Worm (Caenorhabditis elegans) whole organism, young adult: ENCODE results near the gene T25E12.6.

ENCODE experiments used
- B0035.1 ChIP-seq: sonication (generic microtip); optimal IDR thresholded peaks from 2 replicates; lab custom pipeline; 2016; ENCODE audit warnings: missing genetic modification characterization, mild to moderate bottlenecking, missing compliant biosample characterization, missing genotype, missing genetic modification reagents
- C06A6.2 ChIP-seq: fragments of 200-800 bp; sonication (Bioruptor generic); conservative IDR thresholded peaks from 2 replicates; pipeline ENCODE4 v1.3.6; 2022; ENCODE audit warnings: missing genetic modification characterization, missing compliant biosample characterization
- C17E4.6 ChIP-seq: fragments of 200-800 bp; sonication (Bioruptor generic); IDR thresholded peaks from 2 replicates; pipeline ENCODE4 v1.3.6; 2022; ENCODE audit warnings: missing genetic modification reagents, missing genetic modification characterization, missing compliant biosample characterization
- F39B2.1 ChIP-seq: fragments of 200-800 bp; sonication (Bioruptor generic); IDR thresholded peaks from 2 replicates; pipeline ENCODE4 v1.3.6; 2022; ENCODE audit warnings: missing genetic modification reagents, missing genetic modification characterization, missing compliant biosample characterization
- K11D2.4 ChIP-seq: fragments of 200-800 bp; sonication (Bioruptor generic); IDR thresholded peaks from 2 replicates; pipeline ENCODE4 v1.3.6; 2022; ENCODE audit warnings: missing genetic modification reagents, missing genetic modification characterization, missing compliant biosample characterization
- Y53G8AR.9 ChIP-seq: fragments of 200-800 bp; sonication (Bioruptor generic); conservative IDR thresholded peaks from 2 replicates; pipeline ENCODE4 v1.3.6; 2022; ENCODE audit warnings: missing genetic modification reagents, missing genetic modification characterization, missing compliant biosample characterization
- Y67H2A.10 ChIP-seq: fragments of 200-800 bp; sonication (Bioruptor generic); conservative IDR thresholded peaks from 2 replicates; pipeline ENCODE4 v1.3.6; 2022; ENCODE audit warnings: missing genetic modification reagents, missing genetic modification characterization, missing compliant biosample characterization
- ZK185.1 ChIP-seq: sonication (generic microtip); optimal IDR thresholded peaks from 2 replicates; lab custom pipeline; 2016; ENCODE audit warnings: mild to moderate bottlenecking, missing genetic modification characterization, missing compliant biosample characterization; ENCODE audit not compliant: poor library complexity, severe bottlenecking
- akir-1 ChIP-seq: fragments of 200-800 bp; sonication (Bioruptor generic); optimal IDR thresholded peaks from 2 replicates; lab custom pipeline; 2018; ENCODE audit warnings: mild to moderate bottlenecking, missing genetic modification characterization, moderate library complexity, missing compliant biosample characterization
- ama-1 ChIP-seq, 3 experiments: fragments of 150-350 bp in 1 of 3; sonication (generic microtip) in 2 of 3; optimal IDR thresholded peaks; 2 replicates each; lab custom pipeline; 2014 to 2018; ENCODE audit warnings: missing biosample characterization in 2 of 3, missing genetic modification characterization in 2 of 3, missing genetic modification reagents in 2 of 3
- aptf-3 ChIP-seq: fragments of 200-800 bp; sonication (Bioruptor generic); IDR thresholded peaks from 2 replicates; pipeline ENCODE4 v1.3.6; 2022; ENCODE audit warnings: missing genetic modification characterization, missing compliant biosample characterization
- atf-7 ChIP-seq: sonication (generic microtip); optimal IDR thresholded peaks from 2 replicates; lab custom pipeline; 2017; ENCODE audit warnings: mild to moderate bottlenecking, missing genetic modification characterization, missing compliant biosample characterization
- attf-5 ChIP-seq: fragments of 200-800 bp; sonication (Bioruptor generic); optimal IDR thresholded peaks from 2 replicates; lab custom pipeline; 2018; ENCODE audit warnings: mild to moderate bottlenecking, missing genetic modification characterization, missing compliant biosample characterization
- cebp-1 ChIP-seq, 2 experiments: fragments of 200-800 bp in 1 of 2; sonication (Bioruptor generic) in 1 of 2; sonication (generic microtip) in 1 of 2; IDR thresholded peaks in 1 of 2; optimal IDR thresholded peaks in 1 of 2; 2 replicates each; pipeline versions ENCODE4 v1.3.6 to Lab custom; 2017 to 2022; ENCODE audit warnings: missing compliant biosample characterization in 2 of 2, missing genetic modification characterization in 2 of 2, mild to moderate bottlenecking in 1 of 2, missing genetic modification reagents in 1 of 2, moderate library complexity in 1 of 2
- ceh-27 ChIP-seq: fragments of 200-800 bp; sonication (Bioruptor generic); optimal IDR thresholded peaks from 2 replicates; lab custom pipeline; 2018; ENCODE audit warnings: mild to moderate bottlenecking, missing genetic modification characterization, moderate library complexity, missing compliant biosample characterization
- ceh-40 ChIP-seq: fragments of 200-800 bp; sonication (Bioruptor generic); IDR thresholded peaks from 2 replicates; pipeline ENCODE4 v1.3.6; 2022; ENCODE audit warnings: missing genetic modification characterization, missing compliant biosample characterization
- ceh-58 ChIP-seq: fragments of 200-800 bp; sonication (Bioruptor generic); IDR thresholded peaks from 2 replicates; pipeline ENCODE4 v1.3.6; 2022; ENCODE audit warnings: missing genetic modification characterization, missing compliant biosample characterization
- ceh-79 ChIP-seq: sonication (generic microtip); optimal IDR thresholded peaks from 2 replicates; lab custom pipeline; 2017; ENCODE audit warnings: mild to moderate bottlenecking, missing genetic modification characterization, missing compliant biosample characterization
- ceh-91 ChIP-seq: fragments of 200-800 bp; sonication (Bioruptor generic); IDR thresholded peaks from 2 replicates; pipeline ENCODE4 v1.3.6; 2022; ENCODE audit warnings: missing genetic modification reagents, missing genetic modification characterization, missing compliant biosample characterization
- dpff-1 ChIP-seq: sonication (generic microtip); optimal IDR thresholded peaks from 2 replicates; lab custom pipeline; 2017; ENCODE audit warnings: mild to moderate bottlenecking, missing genetic modification characterization, missing compliant biosample characterization
- hlh-12 ChIP-seq: sonication (generic microtip); optimal IDR thresholded peaks from 2 replicates; lab custom pipeline; 2016; ENCODE audit warnings: missing genetic modification characterization, missing compliant biosample characterization
- hmg-20 ChIP-seq: fragments of 200-800 bp; sonication (Bioruptor generic); IDR thresholded peaks from 2 replicates; pipeline ENCODE4 v1.3.6; 2022; ENCODE audit warnings: missing genetic modification reagents, missing genetic modification characterization, missing compliant biosample characterization
- let-607 ChIP-seq, 2 experiments: fragments of 200-800 bp in 1 of 2; sonication (Bioruptor generic) in 1 of 2; sonication (generic microtip) in 1 of 2; optimal IDR thresholded peaks; 2 replicates each; lab custom pipeline; 2016 to 2018; ENCODE audit warnings: mild to moderate bottlenecking in 2 of 2, missing compliant biosample characterization in 2 of 2, missing genetic modification characterization in 2 of 2, moderate library complexity in 2 of 2, missing genotype in 1 of 2
- lin-35 ChIP-seq, 3 experiments: fragments of 150-350 bp in 2 of 3; sonication (generic microtip) in 1 of 3; optimal IDR thresholded peaks; 2 replicates each; lab custom pipeline; 2014 to 2018; ENCODE audit warnings: missing biosample characterization in 3 of 3, missing genetic modification characterization in 3 of 3, missing genetic modification reagents in 3 of 3
- lsy-27 ChIP-seq: sonication (generic microtip); optimal IDR thresholded peaks from 2 replicates; lab custom pipeline; 2017; ENCODE audit warnings: missing genetic modification characterization, mild to moderate bottlenecking, missing compliant biosample characterization, antibody characterized with exemption, missing genotype, borderline replicate concordance; ENCODE audit not compliant: insufficient read depth
- mel-28 ChIP-seq: sonication (generic microtip); optimal IDR thresholded peaks from 2 replicates; lab custom pipeline; 2016; ENCODE audit warnings: borderline replicate concordance, mild to moderate bottlenecking, missing genetic modification characterization, missing compliant biosample characterization
- nhr-80 ChIP-seq: sonication (generic microtip); optimal IDR thresholded peaks from 2 replicates; lab custom pipeline; 2016; ENCODE audit warnings: missing genetic modification characterization, missing compliant biosample characterization
- nhr-90 ChIP-seq: sonication (generic microtip); optimal IDR thresholded peaks from 2 replicates; lab custom pipeline; 2016; ENCODE audit warnings: missing genotype, mild to moderate bottlenecking, missing genetic modification characterization, missing compliant biosample characterization
- rec-8 ChIP-seq, 2 experiments: sonication (generic microtip); optimal IDR thresholded peaks; 2 replicates each; lab custom pipeline; 2016; ENCODE audit warnings: mild to moderate bottlenecking in 2 of 2, missing genetic modification characterization in 2 of 2, missing genetic modification reagents in 2 of 2, missing genotype in 2 of 2, missing biosample characterization in 1 of 2, missing compliant biosample characterization in 1 of 2, moderate library complexity in 1 of 2
- sea-2 ChIP-seq: fragments of 200-800 bp; sonication (Bioruptor generic); IDR thresholded peaks from 2 replicates; pipeline ENCODE4 v1.3.6; 2022; ENCODE audit warnings: missing genetic modification characterization, missing compliant biosample characterization
- snpc-4 ChIP-seq, 5 experiments: fragments of 150-350 bp in 1 of 5; sonication (generic microtip) in 4 of 5; optimal IDR thresholded peaks; 2 replicates each; lab custom pipeline; 2014 to 2018; ENCODE audit warnings: missing genetic modification characterization in 5 of 5, missing biosample characterization in 3 of 5, antibody characterized with exemption in 2 of 5, mild to moderate bottlenecking in 2 of 5, missing compliant biosample characterization in 2 of 5, missing genotype in 2 of 5, moderate library complexity in 2 of 5, missing genetic modification reagents in 1 of 5
- tbx-9 ChIP-seq: sonication (generic microtip); optimal IDR thresholded peaks from 2 replicates; lab custom pipeline; 2016; ENCODE audit warnings: borderline replicate concordance, missing genetic modification characterization, inconsistent platforms, missing compliant biosample characterization
- unc-130 ChIP-seq: sonication (generic microtip); optimal IDR thresholded peaks from 2 replicates; lab custom pipeline; 2016; ENCODE audit warnings: missing genetic modification reagents, missing genetic modification characterization, missing compliant biosample characterization
- zim-3 ChIP-seq: sonication (generic microtip); optimal IDR thresholded peaks from 2 replicates; lab custom pipeline; 2017; ENCODE audit warnings: mild to moderate bottlenecking, missing genetic modification characterization, moderate library complexity, missing compliant biosample characterization
- ztf-18 ChIP-seq: sonication (generic microtip); optimal IDR thresholded peaks from 2 replicates; lab custom pipeline; 2016; ENCODE audit warnings: missing genotype, mild to moderate bottlenecking, missing genetic modification characterization, missing compliant biosample characterization
- ztf-28 ChIP-seq: fragments of 200-800 bp; sonication (Bioruptor generic); IDR thresholded peaks from 2 replicates; pipeline ENCODE4 v1.3.6; 2022; ENCODE audit warnings: missing genetic modification reagents, missing genetic modification characterization, missing compliant biosample characterization

Gene T25E12.6

ce11 chrV:16725955-16726354, 16.3 kb upstream of the T25E12.6 start:
- TF ChIP-seq let-607 (tag; optimal IDR thresholded peaks at IDR 0.05; lab: Kevin White, UChicago) (peak in 1 of 2 experiments; percentile 10), lin-35 (GFP tag; optimal IDR thresholded peaks at IDR 0.05; lab: Kevin White, UChicago) (no peak), snpc-4 (GFP tag; optimal IDR thresholded peaks at IDR 0.05; lab: Kevin White, UChicago) (no peak), snpc-4 (tag; optimal IDR thresholded peaks at IDR 0.05; lab: Kevin White, UChicago) (peak in 2 of 4 experiments; percentile 38 to 46), cebp-1 (GFP tag; IDR thresholded peaks at IDR 0.05; lab: Robert Waterston, UW) (no peak), cebp-1 (tag; optimal IDR thresholded peaks at IDR 0.05; lab: Kevin White, UChicago) (no peak), unc-130 (GFP tag; lab: Kevin White, UChicago) (no peak), atf-7 (peak; percentile 14), B0035.1 (tag; lab: Kevin White, UChicago) (no peak), lsy-27 (tag; lab: Kevin White, UChicago) (no peak), hmg-20 (GFP tag; lab: Robert Waterston, UW) (no peak), nhr-80 (peak; percentile 88), attf-5 (GFP tag; lab: Kevin White, UChicago) (peak; percentile 35)

ce11 chrV:16726915-16727314, 15.3 kb upstream of the T25E12.6 start, which contains the start of gene T25E12.14:
TSS of gene T25E12.14 (plus strand) at chrV:16727215.
- no peak for TF ChIP-seq ztf-18 (tag; lab: Kevin White, UChicago)
- no peak for TF ChIP-seq C17E4.6 (GFP tag; lab: Robert Waterston, UW)
- no peak for TF ChIP-seq ceh-91 (GFP tag; lab: Robert Waterston, UW)
- no peak for TF ChIP-seq ceh-79 (tag; lab: Kevin White, UChicago)
- TF ChIP-seq rec-8 (tag; optimal IDR thresholded peaks at IDR 0.05; lab: Kevin White, UChicago): no peak
- TF ChIP-seq lin-35 (GFP tag; optimal IDR thresholded peaks at IDR 0.05; lab: Kevin White, UChicago): no peak
- no peak for TF ChIP-seq ztf-28 (GFP tag; lab: Robert Waterston, UW)
- TF ChIP-seq Y67H2A.10: no peak
- TF ChIP-seq C06A6.2 (GFP tag; lab: Robert Waterston, UW): no peak
- no peak for TF ChIP-seq dpff-1 (tag; lab: Kevin White, UChicago)
- no peak for TF ChIP-seq hlh-12 (tag; lab: Kevin White, UChicago)
- no peak for TF ChIP-seq hmg-20 (GFP tag; lab: Robert Waterston, UW)
- TF ChIP-seq akir-1: no peak
- TF ChIP-seq ceh-58 (GFP tag; lab: Robert Waterston, UW): no peak
- no peak for TF ChIP-seq zim-3
- no peak for TF ChIP-seq nhr-90 (tag; lab: Kevin White, UChicago)
- no peak for TF ChIP-seq ama-1 (optimal IDR thresholded peaks at IDR 0.05; lab: Kevin White, UChicago)
- TF ChIP-seq ama-1 (GFP tag; optimal IDR thresholded peaks at IDR 0.05; lab: Kevin White, UChicago): no peak

ce11 chrV:16728431-16728830, 13.8 kb upstream of the T25E12.6 start, which contains the start of gene fbxa-127:
TSS of gene fbxa-127 (plus strand) at chrV:16728731.
- no peak for TF ChIP-seq Y53G8AR.9

- TF ChIP-seq sea-2 (GFP tag; lab: Robert Waterston, UW) (no peak), C17E4.6 (GFP tag; lab: Robert Waterston, UW) (no peak), nhr-80 (no peak), ZK185.1 (no peak), K11D2.4 (GFP tag; lab: Robert Waterston, UW) (no peak), ama-1 (optimal IDR thresholded peaks at IDR 0.05; lab: Kevin White, UChicago) (no peak), ama-1 (GFP tag; optimal IDR thresholded peaks at IDR 0.05; lab: Kevin White, UChicago) (no peak), ceh-27 (GFP tag; lab: Kevin White, UChicago) (no peak), ceh-40 (GFP tag; lab: Robert Waterston, UW) (no peak), aptf-3 (GFP tag; lab: Robert Waterston, UW) (no peak), snpc-4 (GFP tag; optimal IDR thresholded peaks at IDR 0.05; lab: Kevin White, UChicago) (no peak), snpc-4 (tag; optimal IDR thresholded peaks at IDR 0.05; lab: Kevin White, UChicago) (no peak), mel-28 (tag; lab: Kevin White, UChicago) (no peak), F39B2.1 (GFP tag; lab: Robert Waterston, UW) (no peak), tbx-9 (tag; lab: Kevin White, UChicago) (no peak)
- TF ChIP-seq, all 124 proteins: peak for 0
These were observed 12.3 kb upstream of the T25E12.6 start, which contains the start of gene srz-99 for ce11 chrV:16729961-16730360. TSS of gene srz-99 (plus strand) at chrV:16730261.
